ENCODE assay signal across 2 worm cellular contexts in genomic region chrV:20412225-20412624, ce11.
TF ChIP-seq lines count a peak whose summit lies in the region.

No protein-coding gene starts in this region.

TF ChIP-seq in whole organism, L1 larva, 84 proteins besides CTCF, POLR2A, EP300 and RAD21 (continued from another document):
- TF ChIP-seq rnt-1 (tag; optimal IDR thresholded peaks at IDR 0.05; lab: Kevin White, UChicago) = no peak

TF ChIP-seq in whole organism, L4 larva, 104 proteins besides CTCF, POLR2A, EP300 and RAD21 (continued from another document):
- peak; percentile 5 for TF ChIP-seq mep-1 (tag; optimal IDR thresholded peaks at IDR 0.05; lab: Kevin White, UChicago)
- TF ChIP-seq set-16 (GFP tag; IDR thresholded peaks at IDR 0.05; lab: Robert Waterston, UW) = no peak
- TF ChIP-seq pqm-1 (tag; optimal IDR thresholded peaks at IDR 0.05; lab: Kevin White, UChicago) = peak; percentile 31
- TF ChIP-seq T20F7.1 (GFP tag; optimal IDR thresholded peaks at IDR 0.05; lab: Kevin White, UChicago) = peak; percentile 29
- no peak for TF ChIP-seq ZK337.2 (GFP tag; IDR thresholded peaks at IDR 0.05; lab: Robert Waterston, UW)
- TF ChIP-seq dmd-6 (GFP tag; IDR thresholded peaks at IDR 0.05; lab: Robert Waterston, UW) = peak; percentile 94
- no peak for TF ChIP-seq Y105C5A.15 (GFP tag; IDR thresholded peaks at IDR 0.05; lab: Robert Waterston, UW)
- peak; percentile 79 for TF ChIP-seq dve-1 (tag; optimal IDR thresholded peaks at IDR 0.05; lab: Kevin White, UChicago; ENCODE audit: insufficient read depth)
- TF ChIP-seq nhr-41 (GFP tag; IDR thresholded peaks at IDR 0.05; lab: Robert Waterston, UW) = no peak
- no peak for TF ChIP-seq daf-8 (GFP tag; IDR thresholded peaks at IDR 0.05; lab: Robert Waterston, UW)
- TF ChIP-seq hmg-1.1 (GFP tag; IDR thresholded peaks at IDR 0.05; lab: Robert Waterston, UW) = 0 out of 2 replicates have a peak, but pooled peaks have one; percentile 31
- peak; percentile 51 for TF ChIP-seq nhr-48 (tag; optimal IDR thresholded peaks at IDR 0.05; lab: Kevin White, UChicago)
- TF ChIP-seq fos-1 (tag; optimal IDR thresholded peaks at IDR 0.05; lab: Kevin White, UChicago) = no peak
- TF ChIP-seq ztf-7 (tag; optimal IDR thresholded peaks at IDR 0.05; lab: Kevin White, UChicago) = no peak
- peak; percentile 8 for TF ChIP-seq nhr-6 (tag; optimal IDR thresholded peaks at IDR 0.05; lab: Kevin White, UChicago)
- no peak for TF ChIP-seq egl-43 (GFP tag; IDR thresholded peaks at IDR 0.05; lab: Robert Waterston, UW)
- TF ChIP-seq sdz-12 (GFP tag; optimal IDR thresholded peaks at IDR 0.05; lab: Kevin White, UChicago) = no peak
- TF ChIP-seq nhr-77 (tag; optimal IDR thresholded peaks at IDR 0.05; lab: Kevin White, UChicago) = peak; percentile 30
- TF ChIP-seq zfp-2 (tag; optimal IDR thresholded peaks at IDR 0.05; lab: Kevin White, UChicago) = no peak
- peak; percentile 12 for TF ChIP-seq lin-13 (GFP tag; optimal IDR thresholded peaks at IDR 0.05; lab: Kevin White, UChicago)
- TF ChIP-seq nhr-11 (tag; optimal IDR thresholded peaks at IDR 0.05; lab: Kevin White, UChicago) = no peak
- no peak for TF ChIP-seq Y48G9A.11 (GFP tag; IDR thresholded peaks at IDR 0.05; lab: Robert Waterston, UW)
- no peak for TF ChIP-seq R02D3.7 (tag; optimal IDR thresholded peaks at IDR 0.05; lab: Kevin White, UChicago)
- no peak for TF ChIP-seq F10B5.3 (tag; optimal IDR thresholded peaks at IDR 0.05; lab: Kevin White, UChicago)
- no peak for TF ChIP-seq duxl-1 (tag; optimal IDR thresholded peaks at IDR 0.05; lab: Kevin White, UChicago; ENCODE audit: poor library complexity)
- no peak for TF ChIP-seq F44E2.7 (GFP tag; IDR thresholded peaks at IDR 0.05; lab: Robert Waterston, UW)
- TF ChIP-seq php-3 (GFP tag; IDR thresholded peaks at IDR 0.05; lab: Robert Waterston, UW) = 0 out of 2 replicates have a peak, but pooled peaks have one; percentile 5
- TF ChIP-seq mdl-1 (tag; optimal IDR thresholded peaks at IDR 0.05; lab: Kevin White, UChicago) = peak in 1 of 2 experiments; percentile 0
